Worm (Caenorhabditis elegans) whole organism, mixed stage, embryonic: ENCODE measurements around the gene ptl-1.

ENCODE experiments used
- M03D4.4 ChIP-seq: sonication (generic microtip); optimal IDR thresholded peaks from 2 replicates; lab custom pipeline; 2017; ENCODE audit warnings: mild to moderate bottlenecking, missing genetic modification characterization, missing compliant biosample characterization
- bed-3 ChIP-seq: fragments of 200-800 bp; sonication (Bioruptor generic); optimal IDR thresholded peaks from 3 replicates; lab custom pipeline; 2018; ENCODE audit warnings: mild to moderate bottlenecking, missing genetic modification characterization, moderate library complexity, missing compliant biosample characterization
- blmp-1 ChIP-seq: fragments of 150-350 bp; optimal IDR thresholded peaks from 2 replicates; lab custom pipeline; 2014; ENCODE audit warnings: missing biosample characterization, missing genetic modification characterization
- ceh-39 ChIP-seq: fragments of 150-350 bp; optimal IDR thresholded peaks from 2 replicates; lab custom pipeline; 2014; ENCODE audit warnings: missing biosample characterization, missing genetic modification characterization
- ceh-83 ChIP-seq: fragments of 200-800 bp; sonication (Bioruptor generic); optimal IDR thresholded peaks from 2 replicates; lab custom pipeline; 2018; ENCODE audit warnings: mild to moderate bottlenecking, missing genetic modification characterization, missing compliant biosample characterization
- ces-1 ChIP-seq: fragments of 150-350 bp; optimal IDR thresholded peaks from 2 replicates; lab custom pipeline; 2014; ENCODE audit warnings: missing biosample characterization, missing genetic modification reagents, missing genetic modification characterization
- cnd-1 ChIP-seq: fragments of 200-800 bp; sonication (Bioruptor generic); optimal IDR thresholded peaks from 2 replicates; lab custom pipeline; 2018; ENCODE audit warnings: mild to moderate bottlenecking, missing genetic modification characterization, missing compliant biosample characterization
- elt-1 ChIP-seq: sonication (generic microtip); optimal IDR thresholded peaks from 2 replicates; lab custom pipeline; 2017; ENCODE audit warnings: missing genetic modification characterization, mild to moderate bottlenecking, missing compliant biosample characterization, antibody characterized with exemption, moderate library complexity, borderline replicate concordance; ENCODE audit not compliant: insufficient read depth
- elt-3 ChIP-seq: fragments of 150-350 bp; optimal IDR thresholded peaks from 2 replicates; lab custom pipeline; 2014; ENCODE audit warnings: missing biosample characterization, missing genetic modification characterization
- ham-2 ChIP-seq: fragments of 200-800 bp; sonication (Bioruptor generic); optimal IDR thresholded peaks from 2 replicates; lab custom pipeline; 2018; ENCODE audit warnings: mild to moderate bottlenecking, missing genetic modification characterization, missing compliant biosample characterization
- lin-13 ChIP-seq: fragments of 150-350 bp; optimal IDR thresholded peaks from 2 replicates; lab custom pipeline; 2014; ENCODE audit warnings: missing biosample characterization, missing genetic modification characterization
- lin-32 ChIP-seq: fragments of 200-800 bp; sonication (Bioruptor generic); optimal IDR thresholded peaks from 2 replicates; lab custom pipeline; 2018; ENCODE audit warnings: mild to moderate bottlenecking, missing genetic modification characterization, missing compliant biosample characterization
- lsy-2 ChIP-seq: fragments of 150-350 bp; optimal IDR thresholded peaks from 2 replicates; lab custom pipeline; 2014; ENCODE audit warnings: missing biosample characterization, missing genetic modification characterization
- mab-5 ChIP-seq: fragments of 150-350 bp; optimal IDR thresholded peaks from 2 replicates; lab custom pipeline; 2014; ENCODE audit warnings: missing biosample characterization, missing genetic modification characterization
- mep-1 ChIP-seq: fragments of 150-350 bp; optimal IDR thresholded peaks from 2 replicates; lab custom pipeline; 2017; ENCODE audit warnings: missing biosample characterization, missing genetic modification reagents, missing genetic modification characterization, inconsistent platforms
- mls-2 ChIP-seq: sonication (generic microtip); optimal IDR thresholded peaks from 2 replicates; lab custom pipeline; 2016; ENCODE audit warnings: mild to moderate bottlenecking, missing genetic modification characterization, moderate library complexity, missing compliant biosample characterization
- nhr-12 ChIP-seq: fragments of 150-350 bp; optimal IDR thresholded peaks from 2 replicates; lab custom pipeline; 2014; ENCODE audit warnings: missing biosample characterization, missing genetic modification characterization
- nhr-2 ChIP-seq: fragments of 150-350 bp; optimal IDR thresholded peaks from 2 replicates; lab custom pipeline; 2014; ENCODE audit warnings: missing biosample characterization, missing genetic modification characterization
- nhr-237 ChIP-seq: fragments of 150-350 bp; optimal IDR thresholded peaks from 2 replicates; lab custom pipeline; 2014; ENCODE audit warnings: missing biosample characterization, missing genetic modification characterization
- nhr-28 ChIP-seq: fragments of 150-350 bp; optimal IDR thresholded peaks from 2 replicates; lab custom pipeline; 2014; ENCODE audit warnings: missing biosample characterization, missing genetic modification characterization
- nhr-76 ChIP-seq: sonication (generic microtip); optimal IDR thresholded peaks from 2 replicates; lab custom pipeline; 2017; ENCODE audit warnings: missing biosample characterization, missing genetic modification characterization
- pha-4 ChIP-seq: fragments of 150-350 bp; optimal IDR thresholded peaks from 2 replicates; lab custom pipeline; 2018; ENCODE audit warnings: missing biosample characterization, missing genetic modification reagents, missing genetic modification characterization
- snpc-4 ChIP-seq: fragments of 150-350 bp; optimal IDR thresholded peaks from 2 replicates; lab custom pipeline; 2014; ENCODE audit warnings: missing biosample characterization, missing genetic modification characterization
- sptf-1 ChIP-seq: sonication (generic microtip); optimal IDR thresholded peaks from 2 replicates; lab custom pipeline; 2017; ENCODE audit warnings: mild to moderate bottlenecking, missing genetic modification characterization, moderate library complexity, missing compliant biosample characterization
- tbx-8 ChIP-seq: fragments of 200-800 bp; sonication (Bioruptor generic); optimal IDR thresholded peaks from 2 replicates; lab custom pipeline; 2018; ENCODE audit warnings: mild to moderate bottlenecking, missing genetic modification characterization, moderate library complexity, missing compliant biosample characterization
- unc-39 ChIP-seq: fragments of 150-350 bp; optimal IDR thresholded peaks from 2 replicates; lab custom pipeline; 2014; ENCODE audit warnings: missing biosample characterization, missing genetic modification characterization
- unc-62 ChIP-seq: fragments of 150-350 bp; optimal IDR thresholded peaks from 2 replicates; lab custom pipeline; 2014; ENCODE audit warnings: missing biosample characterization, missing genetic modification reagents, missing genetic modification characterization
- zip-8 ChIP-seq: fragments of 150-350 bp; optimal IDR thresholded peaks from 2 replicates; lab custom pipeline; 2014; ENCODE audit warnings: missing biosample characterization, missing genetic modification characterization

ptl-1 gene

ce11 chrIII:794000-794399, 29.0 kb downstream of the ptl-1 start, which contains the start of gene rps-29:
Gene rps-29 (plus strand): TSS chrIII:794300.
- no peak for TF ChIP-seq nhr-76
- TF ChIP-seq nhr-2: no peak
- no peak for TF ChIP-seq lsy-2 (tag; lab: Kevin White, UChicago)
- no peak for TF ChIP-seq mab-5 (tag; lab: Kevin White, UChicago)

- TF ChIP-seq mep-1 (tag; lab: Kevin White, UChicago): no peak
- TF ChIP-seq ceh-83 (GFP tag; lab: Kevin White, UChicago): no peak
- no peak for TF ChIP-seq zip-8 (tag; lab: Kevin White, UChicago)
- no peak for TF ChIP-seq mab-5 (tag; lab: Kevin White, UChicago)
- TF ChIP-seq nhr-2: no peak
- TF ChIP-seq nhr-237 (tag; lab: Kevin White, UChicago): no peak
- no peak for TF ChIP-seq elt-1
- TF ChIP-seq tbx-8: no peak
- TF ChIP-seq lin-13 (tag; lab: Kevin White, UChicago): no peak
These were observed 30.1 kb downstream of the ptl-1 start, which contains the start of gene trpp-11 for ce11 chrIII:794984-795596. Gene trpp-11 (plus strand): TSS chrIII:795136.

- TF ChIP-seq bed-3 (GFP tag; lab: Kevin White, UChicago) (no peak), unc-39 (tag; lab: Kevin White, UChicago) (no peak), sptf-1 (tag; lab: Kevin White, UChicago) (no peak), M03D4.4 (no peak), lsy-2 (tag; lab: Kevin White, UChicago) (no peak), nhr-237 (tag; lab: Kevin White, UChicago) (no peak)
These were observed 32.5 kb downstream of the ptl-1 start for ce11 chrIII:797507-797906.

ce11 chrIII:802041-802440, 37.1 kb downstream of the ptl-1 start:
- no peak for TF ChIP-seq elt-3 (tag; lab: Kevin White, UChicago)
- no peak for TF ChIP-seq lin-32 (GFP tag; lab: Kevin White, UChicago)
- TF ChIP-seq mab-5 (tag; lab: Kevin White, UChicago): no peak
- TF ChIP-seq nhr-2: no peak

- TF ChIP-seq nhr-76 (no peak), unc-62 (GFP tag; lab: Kevin White, UChicago) (no peak), sptf-1 (tag; lab: Kevin White, UChicago) (no peak), lin-32 (GFP tag; lab: Kevin White, UChicago) (no peak), unc-39 (tag; lab: Kevin White, UChicago) (no peak), mls-2 (tag; lab: Kevin White, UChicago) (no peak), snpc-4 (no peak), cnd-1 (tag; lab: Kevin White, UChicago) (no peak), nhr-12 (tag; lab: Kevin White, UChicago) (no peak), ces-1 (GFP tag; lab: Kevin White, UChicago) (no peak), blmp-1 (no peak), pha-4 (tag; lab: Kevin White, UChicago) (no peak), zip-8 (tag; lab: Kevin White, UChicago) (no peak), M03D4.4 (no peak)
These were observed 46.6 kb downstream of the ptl-1 start, which contains the start of gene daf-7 for ce11 chrIII:811544-811943. Gene daf-7 (plus strand): TSS chrIII:811844.

- TF ChIP-seq nhr-28 (tag; lab: Kevin White, UChicago) (no peak), lin-13 (tag; lab: Kevin White, UChicago) (no peak), lin-32 (GFP tag; lab: Kevin White, UChicago) (no peak), mep-1 (tag; lab: Kevin White, UChicago) (no peak), ceh-39 (tag; lab: Kevin White, UChicago) (no peak), ham-2 (GFP tag; lab: Kevin White, UChicago) (no peak), nhr-2 (no peak), elt-3 (tag; lab: Kevin White, UChicago) (no peak), ceh-83 (GFP tag; lab: Kevin White, UChicago) (no peak), M03D4.4 (no peak), bed-3 (GFP tag; lab: Kevin White, UChicago) (no peak), mls-2 (tag; lab: Kevin White, UChicago) (no peak), pha-4 (tag; lab: Kevin White, UChicago) (no peak)
These were observed 50.9 kb downstream of the ptl-1 start, which contains the start of gene dac-1 for ce11 chrIII:815845-816244. Gene dac-1 (plus strand): TSS chrIII:816145.
